Worm (Caenorhabditis elegans): ENCODE measurements around the gene catp-5.
A peak's percentile ranks its signal among the peaks of the same experiment; 100 is the strongest.

catp-5 gene

DNA sequence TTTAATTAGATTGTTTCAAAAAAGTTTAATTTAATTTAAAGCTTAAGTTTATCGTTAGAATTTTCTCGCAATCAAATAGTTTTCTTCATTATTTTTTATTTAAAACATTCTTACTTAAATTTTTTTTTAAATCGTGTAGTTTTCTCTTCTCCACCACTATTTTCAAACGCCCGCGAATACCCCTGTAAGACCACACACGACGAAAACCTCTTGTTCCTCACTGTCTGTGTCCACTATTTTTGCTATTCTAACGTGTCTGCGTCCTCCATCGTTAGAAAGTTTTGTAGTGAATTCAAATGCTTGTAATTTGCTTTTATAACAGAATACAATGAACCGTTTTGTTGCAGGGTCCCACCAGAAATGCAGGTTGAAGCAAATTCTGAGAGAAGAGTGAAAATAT is 57.7 kb downstream of the catp-5 start, which contains the start of gene xol-1:
Gene xol-1, plus strand, starts transcription at position 347 of the 400 bp plus-strand sequence.
- TF ChIP-seq tra-1 (GFP tag; IDR thresholded peaks at IDR 0.05) (peak; percentile 77), D1046.2 (GFP tag; IDR thresholded peaks at IDR 0.05) (no peak)

All from whole organism, L4 larva.